Worm (Caenorhabditis elegans): Measurements from ENCODE around the gene ced-10.

The ced-10 gene

DNA sequence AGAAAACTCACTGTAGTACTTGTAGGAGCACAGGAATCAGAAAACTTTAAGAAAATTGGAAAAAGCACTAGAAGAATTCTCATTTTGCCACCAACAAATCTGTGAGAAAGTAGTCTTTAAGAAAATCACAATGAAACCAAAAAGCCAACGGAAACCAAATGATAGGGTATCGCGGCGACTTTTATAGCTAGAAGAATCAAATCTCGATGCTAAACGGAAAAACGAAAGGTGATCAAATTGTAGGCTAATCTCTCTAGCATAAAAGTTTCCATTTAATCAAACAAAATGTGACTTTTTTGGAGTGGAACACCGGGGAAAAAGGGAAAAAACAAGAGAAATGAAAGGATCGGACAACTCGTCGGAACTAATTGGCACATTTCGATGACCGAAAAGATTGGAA, 13.0 kb downstream of the ced-10 start, which contains the start of gene C09G12.17:
Gene C09G12.17, minus strand, starts transcription at position 101 of the 400 bp plus-strand sequence.
- no peak for TF ChIP-seq skn-1 (tag; optimal IDR thresholded peaks at IDR 0.05)
- TF ChIP-seq R02D3.7 (tag; optimal IDR thresholded peaks at IDR 0.05), result no peak
- no peak for TF ChIP-seq elt-1 (tag; optimal IDR thresholded peaks at IDR 0.05)
- no peak for TF ChIP-seq blmp-1 (tag; optimal IDR thresholded peaks at IDR 0.05; ENCODE audit: insufficient read depth)
- no peak for TF ChIP-seq mbf-1 (tag; optimal IDR thresholded peaks at IDR 0.05)
- no peak for TF ChIP-seq nhr-6 (tag; optimal IDR thresholded peaks at IDR 0.05)
- TF ChIP-seq peb-1 (tag; optimal IDR thresholded peaks at IDR 0.05), result no peak
- no peak for TF ChIP-seq unc-39 (tag; optimal IDR thresholded peaks at IDR 0.05)
- no peak for TF ChIP-seq mab-5 (tag; optimal IDR thresholded peaks at IDR 0.05)
- TF ChIP-seq nhr-129 (tag; optimal IDR thresholded peaks at IDR 0.05), result no peak
- TF ChIP-seq nhr-77 (tag; optimal IDR thresholded peaks at IDR 0.05), result no peak
- TF ChIP-seq sma-9 (GFP tag; optimal IDR thresholded peaks at IDR 0.05), result no peak
- TF ChIP-seq sma-9 (tag; optimal IDR thresholded peaks at IDR 0.05), result no peak
- TF ChIP-seq lin-13 (GFP tag; optimal IDR thresholded peaks at IDR 0.05), result no peak
- TF ChIP-seq unc-62 (GFP tag; optimal IDR thresholded peaks at IDR 0.05), result no peak
- no peak for TF ChIP-seq unc-55 (GFP tag; optimal IDR thresholded peaks at IDR 0.05)
- no peak for TF ChIP-seq sma-3 (GFP tag; optimal IDR thresholded peaks at IDR 0.05)
- TF ChIP-seq alr-1 (tag; optimal IDR thresholded peaks at IDR 0.05), result no peak
- no peak for TF ChIP-seq elt-3 (tag; optimal IDR thresholded peaks at IDR 0.05)
- TF ChIP-seq ama-1 (optimal IDR thresholded peaks at IDR 0.05), result no peak
- TF ChIP-seq aly-2 (tag; optimal IDR thresholded peaks at IDR 0.05), result no peak

DNA sequence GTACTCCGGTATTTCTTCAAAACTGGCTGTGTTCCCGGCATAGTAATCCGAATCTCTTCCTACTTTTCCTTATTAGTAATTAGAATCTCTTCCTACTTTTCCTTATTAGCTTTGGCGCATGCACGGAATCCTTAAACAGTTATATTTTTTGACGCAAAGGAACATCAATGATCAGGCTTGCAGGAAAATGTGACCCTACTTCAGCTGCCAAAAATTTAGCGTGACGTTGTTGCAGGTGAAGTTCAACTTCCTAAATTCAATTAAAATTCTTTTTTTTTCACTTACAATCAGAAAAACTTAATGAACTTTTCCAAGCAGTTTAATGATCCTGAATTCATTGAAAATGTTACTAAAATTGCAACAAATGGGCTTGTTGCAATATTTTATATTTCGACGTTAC, 16.0 kb downstream of the ced-10 start, which contains the start of gene srz-79:
Gene srz-79, plus strand, starts transcription at position 301 of the 400 bp plus-strand sequence.
- no peak for TF ChIP-seq unc-62 (GFP tag; optimal IDR thresholded peaks at IDR 0.05)
- TF ChIP-seq nhr-12 (tag; optimal IDR thresholded peaks at IDR 0.05), result no peak
- no peak for TF ChIP-seq unc-39 (tag; optimal IDR thresholded peaks at IDR 0.05)
- no peak for TF ChIP-seq mbf-1 (tag; optimal IDR thresholded peaks at IDR 0.05)
- no peak for TF ChIP-seq C34F6.9 (tag; optimal IDR thresholded peaks at IDR 0.05)

DNA sequence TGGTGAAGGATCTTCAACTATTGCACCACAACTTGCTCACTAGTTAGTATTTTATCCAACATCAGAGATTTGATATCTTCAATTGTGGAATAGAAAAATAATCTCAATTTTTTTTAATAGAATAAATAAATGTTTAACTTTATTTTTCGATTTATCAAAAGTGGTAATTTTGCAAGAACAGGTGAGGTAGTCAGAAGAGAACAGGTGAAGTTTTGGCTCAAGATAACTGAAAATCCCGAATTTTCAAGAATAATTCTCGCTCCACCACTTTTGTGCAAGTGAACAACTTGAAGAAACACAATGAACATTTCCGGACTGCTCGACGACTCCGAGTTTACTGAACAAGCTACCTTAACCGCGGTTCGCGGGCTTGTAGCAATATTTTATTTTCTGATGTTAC, 17.9 kb downstream of the ced-10 start, which contains the start of gene srz-78:
Gene srz-78, plus strand, starts transcription at position 301 of the 400 bp plus-strand sequence.
- TF ChIP-seq ceh-16 (tag; optimal IDR thresholded peaks at IDR 0.05), result no peak
- TF ChIP-seq sem-4 (tag; optimal IDR thresholded peaks at IDR 0.05), result no peak
- TF ChIP-seq C34F6.9 (tag; optimal IDR thresholded peaks at IDR 0.05), result no peak
- no peak for TF ChIP-seq elt-1 (tag; optimal IDR thresholded peaks at IDR 0.05)

DNA sequence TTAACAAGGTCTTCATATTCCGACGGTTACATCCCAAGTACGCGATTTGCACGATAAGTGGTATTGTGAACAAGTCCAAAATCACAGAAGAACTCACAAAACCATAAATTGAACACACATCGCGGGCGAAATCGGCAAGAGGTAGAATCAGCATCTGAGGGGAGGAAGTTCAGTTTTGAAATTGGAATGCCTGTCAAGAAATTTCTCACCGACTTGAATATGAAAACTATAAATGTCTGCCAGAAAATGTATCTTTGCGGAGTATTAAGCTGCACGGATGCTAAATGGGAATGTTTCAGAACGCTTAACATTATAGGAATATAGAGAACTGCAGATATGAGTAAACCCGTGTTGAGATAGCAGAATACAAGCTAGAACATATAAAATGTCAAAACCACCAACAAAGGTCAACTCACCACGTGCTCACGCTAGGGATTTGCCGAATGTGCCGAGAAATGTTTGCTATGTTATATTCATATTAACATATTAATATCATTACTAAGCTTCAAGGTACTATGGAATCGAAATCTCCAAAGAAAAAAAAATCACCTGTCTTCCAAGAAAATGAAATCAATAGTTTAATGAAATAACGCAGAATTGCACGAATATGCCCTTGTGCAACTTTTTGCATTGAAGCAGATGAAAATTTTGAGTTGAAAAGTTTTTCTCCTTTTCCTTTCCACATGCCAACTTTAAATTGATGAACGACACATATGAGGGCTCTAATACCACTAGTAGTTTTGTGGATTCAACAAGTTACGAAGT, 26.9 kb downstream of the ced-10 start, which contains the start of gene srz-82:
Gene srz-82, plus strand, starts transcription at position 701 of the 765 bp plus-strand sequence.
- TF ChIP-seq nhr-237 (tag; optimal IDR thresholded peaks at IDR 0.05), result no peak

DNA sequence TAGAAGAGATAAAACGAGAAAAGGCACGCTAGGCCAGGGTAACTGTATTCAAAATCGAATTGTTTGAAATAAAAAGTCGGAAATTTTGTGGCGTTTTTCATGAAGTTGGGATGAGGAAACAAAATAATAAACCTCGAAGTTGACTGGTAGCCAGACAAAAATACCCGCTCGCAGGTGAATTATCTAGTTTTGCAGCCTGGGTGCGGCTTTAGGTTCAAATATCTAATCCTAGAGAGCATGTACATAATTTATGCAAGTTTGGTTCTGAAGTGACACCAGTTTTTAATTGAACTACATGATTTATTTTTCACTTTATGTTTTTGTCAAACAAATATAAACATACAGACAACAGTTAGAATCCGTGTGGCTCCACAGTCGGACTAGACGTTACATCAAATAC, 27.6 kb downstream of the ced-10 start, which contains the start of gene srz-37:
Gene srz-37, minus strand, starts transcription at position 101 of the 400 bp plus-strand sequence.
- TF ChIP-seq nhr-11 (tag; optimal IDR thresholded peaks at IDR 0.05), result no peak
- TF ChIP-seq nhr-6 (tag; optimal IDR thresholded peaks at IDR 0.05), result no peak
- TF ChIP-seq crh-2 (tag; optimal IDR thresholded peaks at IDR 0.05), result no peak
- TF ChIP-seq Y55F3AM.14 (GFP tag; optimal IDR thresholded peaks at IDR 0.05), result no peak

DNA sequence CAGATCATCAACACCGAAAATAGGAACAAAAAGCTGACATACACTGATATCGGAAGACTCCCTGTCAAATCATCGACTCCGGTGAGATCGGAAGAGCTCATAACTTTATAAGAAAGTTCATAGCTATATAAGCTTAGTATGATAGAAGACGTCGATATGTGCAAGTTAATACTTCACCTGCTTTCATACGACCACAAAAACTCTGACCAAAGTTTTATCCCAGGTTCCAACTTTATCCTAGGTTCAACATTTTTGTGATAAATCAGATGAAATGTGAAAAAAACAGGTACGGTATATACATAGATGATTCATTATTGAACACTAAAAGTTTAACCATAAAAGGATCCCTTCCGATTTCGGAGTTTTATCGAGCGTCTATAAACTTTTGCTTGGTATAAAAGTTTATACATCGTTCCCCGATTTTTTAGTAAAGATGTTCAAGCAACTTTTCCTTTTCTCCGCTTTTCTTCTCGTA, 30.4 kb downstream of the ced-10 start, which contains the start of the genes srz-70 and C09G12.5:
Gene srz-70, minus strand, starts transcription at position 101 of the 475 bp plus-strand sequence.
Gene C09G12.5, plus strand, starts transcription at position 425 of the 475 bp plus-strand sequence.
- no peak for TF ChIP-seq nhr-11 (tag; optimal IDR thresholded peaks at IDR 0.05)
- TF ChIP-seq fos-1 (tag; optimal IDR thresholded peaks at IDR 0.05), result no peak
- no peak for TF ChIP-seq unc-55 (GFP tag; optimal IDR thresholded peaks at IDR 0.05)
- no peak for TF ChIP-seq dmd-4 (tag; optimal IDR thresholded peaks at IDR 0.05)
- no peak for TF ChIP-seq mdl-1 (tag; optimal IDR thresholded peaks at IDR 0.05)
- no peak for TF ChIP-seq lin-39 (tag; optimal IDR thresholded peaks at IDR 0.05)
- TF ChIP-seq snpc-4 (tag; optimal IDR thresholded peaks at IDR 0.05), result no peak
- no peak for TF ChIP-seq nhr-21 (tag; optimal IDR thresholded peaks at IDR 0.05)
- TF ChIP-seq ama-1 (optimal IDR thresholded peaks at IDR 0.05), result no peak
- TF ChIP-seq lin-11 (tag; optimal IDR thresholded peaks at IDR 0.05), result no peak
- TF ChIP-seq elt-1 (tag; optimal IDR thresholded peaks at IDR 0.05), result no peak
- TF ChIP-seq sma-3 (GFP tag; optimal IDR thresholded peaks at IDR 0.05), result no peak
- no peak for TF ChIP-seq ZK546.5 (tag; optimal IDR thresholded peaks at IDR 0.05)
